Fruit fly (Drosophila melanogaster) whole organism, embryonic: ENCODE measurements around the gene CG31176.
A peak's percentile ranks its signal among the peaks of the same experiment; 100 is the strongest.

ENCODE experiments used
- Atf6 ChIP-seq: fragments of 200-800 bp; sonication (Bioruptor generic); IDR thresholded peaks from 2 replicates; pipeline ENCODE4 v1.3.6; 2022; ENCODE audit warnings: missing biosample characterization, missing genetic modification characterization
- B-H1 ChIP-seq: fragments of 200-800 bp; sonication (Bioruptor generic); IDR thresholded peaks from 3 replicates; pipeline ENCODE4 v1.3.6; 2022; ENCODE audit warnings: missing biosample characterization, missing genetic modification characterization
- Bteb2 ChIP-seq: fragments of 200-800 bp; sonication (Bioruptor generic); optimal IDR thresholded peaks from 2 replicates; lab custom pipeline; 2016; ENCODE audit warnings: missing biosample characterization, missing genetic modification characterization
- CG11247 ChIP-seq: fragments of 200-800 bp; sonication (Bioruptor generic); IDR thresholded peaks from 2 replicates; pipeline ENCODE4 v1.3.6; 2022; ENCODE audit warnings: missing biosample characterization, missing genetic modification characterization
- CG12071 ChIP-seq: fragments of 200-800 bp; sonication (Bioruptor generic); optimal IDR thresholded peaks from 3 replicates; lab custom pipeline; 2018; ENCODE audit warnings: missing biosample characterization, mild to moderate bottlenecking, missing genetic modification characterization
- CG12104 ChIP-seq: fragments of 200-800 bp; sonication (Bioruptor generic); optimal IDR thresholded peaks from 3 replicates; lab custom pipeline; 2016; ENCODE audit warnings: missing biosample characterization, missing genetic modification characterization
- CG13894 ChIP-seq: fragments of 200-800 bp; sonication (Bioruptor generic); optimal IDR thresholded peaks from 3 replicates; lab custom pipeline; 2018; ENCODE audit warnings: missing biosample characterization, mild to moderate bottlenecking, missing genetic modification characterization, moderate library complexity
- CG31388 ChIP-seq: fragments of 200-800 bp; sonication (Bioruptor generic); optimal IDR thresholded peaks from 2 replicates; lab custom pipeline; 2016; ENCODE audit warnings: missing biosample characterization, missing genetic modification characterization
- CG31441 ChIP-seq: fragments of 200-800 bp; sonication (Bioruptor generic); IDR thresholded peaks from 2 replicates; pipeline ENCODE4 v1.3.6; 2022; ENCODE audit warnings: missing biosample characterization, missing genetic modification characterization
- CG3838 ChIP-seq: fragments of 200-800 bp; sonication (Bioruptor generic); optimal IDR thresholded peaks from 3 replicates; lab custom pipeline; 2016; ENCODE audit warnings: missing biosample characterization, missing genetic modification characterization
- CG5953 ChIP-seq: fragments of 200-800 bp; sonication (Bioruptor generic); IDR thresholded peaks from 2 replicates; pipeline ENCODE4 v1.3.6; 2022; ENCODE audit warnings: missing biosample characterization, missing genetic modification characterization
- CG7271 ChIP-seq: fragments of 200-800 bp; sonication (Bioruptor generic); optimal IDR thresholded peaks from 2 replicates; lab custom pipeline; 2018; ENCODE audit warnings: missing biosample characterization, mild to moderate bottlenecking, missing genetic modification characterization, moderate library complexity
- CG8359 ChIP-seq: fragments of 200-800 bp; sonication (Bioruptor generic); optimal IDR thresholded peaks from 2 replicates; lab custom pipeline; 2017; ENCODE audit warnings: missing biosample characterization, mild to moderate bottlenecking, missing genetic modification characterization, borderline replicate concordance
- CG8388 ChIP-seq: fragments of 200-800 bp; sonication (Bioruptor generic); optimal IDR thresholded peaks from 2 replicates; lab custom pipeline; 2019; ENCODE audit warnings: missing biosample characterization, mild to moderate bottlenecking, missing genetic modification characterization, moderate library complexity
- CG9817 ChIP-seq: fragments of 200-800 bp; sonication (Bioruptor generic); optimal IDR thresholded peaks from 2 replicates; lab custom pipeline; 2018; ENCODE audit warnings: missing biosample characterization, mild to moderate bottlenecking, missing genetic modification characterization, moderate library complexity
- Deaf1 ChIP-seq: fragments of 200-800 bp; optimal IDR thresholded peaks from 3 replicates; lab custom pipeline; 2019; ENCODE audit warnings: missing biosample characterization, mild to moderate bottlenecking, missing genetic modification characterization, moderate library complexity
- Hand ChIP-seq: fragments of 200-800 bp; sonication (Bioruptor generic); optimal IDR thresholded peaks from 2 replicates; lab custom pipeline; 2017; ENCODE audit warnings: mild to moderate bottlenecking, missing biosample characterization, missing genetic modification reagents, missing genetic modification characterization
- MTF-1 ChIP-seq: fragments of 200-800 bp; sonication (Bioruptor generic); optimal IDR thresholded peaks from 2 replicates; lab custom pipeline; 2018; ENCODE audit warnings: missing biosample characterization, mild to moderate bottlenecking, missing genetic modification characterization, borderline replicate concordance
- Mes4 ChIP-seq: fragments of 200-800 bp; sonication (Bioruptor generic); optimal IDR thresholded peaks from 2 replicates; lab custom pipeline; 2016; ENCODE audit warnings: missing biosample characterization, missing genetic modification characterization
- Nf-YC ChIP-seq: fragments of 200-800 bp; optimal IDR thresholded peaks from 3 replicates; lab custom pipeline; 2019; ENCODE audit warnings: missing biosample characterization, mild to moderate bottlenecking, missing genetic modification characterization, moderate library complexity
- Oaz ChIP-seq: fragments of 200-800 bp; sonication (Bioruptor generic); IDR thresholded peaks from 2 replicates; pipeline ENCODE4 v1.3.6; 2022; ENCODE audit warnings: missing biosample characterization, missing genetic modification characterization
- Sin3A ChIP-seq: fragments of >200 bp; optimal IDR thresholded peaks from 2 replicates; lab custom pipeline; 2018
- Trl ChIP-seq, 3 experiments: fragments of >200 bp in 2 of 3; fragments of 200-800 bp in 1 of 3; sonication (Bioruptor generic) in 1 of 3; optimal IDR thresholded peaks; 2 replicates in 1 of 3; 3 replicates in 2 of 3; lab custom pipeline; 2016 to 2017; ENCODE audit warnings: missing biosample characterization in 1 of 3, missing genetic modification characterization in 1 of 3
- YL-1 ChIP-seq: fragments of 200-800 bp; sonication (Bioruptor generic); optimal IDR thresholded peaks from 3 replicates; lab custom pipeline; 2017; ENCODE audit warnings: missing biosample characterization, mild to moderate bottlenecking, missing genetic modification characterization
- ara ChIP-seq: fragments of 200-800 bp; sonication (Bioruptor generic); IDR thresholded peaks from 2 replicates; pipeline ENCODE4 v1.3.6; 2022; ENCODE audit warnings: missing biosample characterization, missing genetic modification characterization
- ato ChIP-seq: fragments of 200-800 bp; sonication (Bioruptor generic); IDR thresholded peaks from 2 replicates; pipeline ENCODE4 v1.3.6; 2022; ENCODE audit warnings: missing biosample characterization, missing genetic modification characterization; ENCODE audit not compliant: partially characterized antibody
- bigmax ChIP-seq: fragments of 200-800 bp; sonication (Bioruptor generic); optimal IDR thresholded peaks from 2 replicates; lab custom pipeline; 2018; ENCODE audit warnings: missing biosample characterization, mild to moderate bottlenecking, missing genetic modification characterization
- bowl ChIP-seq: fragments of 200-800 bp; sonication (Bioruptor generic); IDR thresholded peaks from 2 replicates; pipeline ENCODE4 v1.3.6; 2022; ENCODE audit warnings: missing biosample characterization, missing genetic modification characterization
- cwo ChIP-seq: fragments of 200-800 bp; sonication (Bioruptor generic); optimal IDR thresholded peaks from 3 replicates; lab custom pipeline; 2017; ENCODE audit warnings: missing biosample characterization, missing genetic modification characterization, mild to moderate bottlenecking, moderate library complexity, missing genetic modification reagents
- dm ChIP-seq: fragments of 200-800 bp; sonication (Bioruptor generic); optimal IDR thresholded peaks from 3 replicates; lab custom pipeline; 2016; ENCODE audit warnings: missing biosample characterization, missing genetic modification characterization
- dmrt11E ChIP-seq: fragments of 200-800 bp; sonication (Bioruptor generic); optimal IDR thresholded peaks from 3 replicates; lab custom pipeline; 2018; ENCODE audit warnings: missing biosample characterization, mild to moderate bottlenecking, missing genetic modification characterization, moderate library complexity
- dmrt99B ChIP-seq: fragments of 200-800 bp; sonication (Bioruptor generic); optimal IDR thresholded peaks from 2 replicates; lab custom pipeline; 2018; ENCODE audit warnings: missing biosample characterization, mild to moderate bottlenecking, missing genetic modification characterization, moderate library complexity
- eve ChIP-seq, 2 experiments: fragments of >200 bp; optimal IDR thresholded peaks; 2 replicates each; lab custom pipeline; 2017; ENCODE audit warnings: missing biosample characterization in 2 of 2, missing genetic modification characterization in 2 of 2
- hb ChIP-seq: fragments of 200-800 bp; sonication (Bioruptor generic); IDR thresholded peaks from 3 replicates; pipeline ENCODE4 v1.3.6; 2022; ENCODE audit warnings: missing biosample characterization, missing genetic modification characterization; ENCODE audit not compliant: partially characterized antibody
- her ChIP-seq: fragments of 200-800 bp; sonication (Bioruptor generic); optimal IDR thresholded peaks from 2 replicates; lab custom pipeline; 2016; ENCODE audit warnings: missing biosample characterization, missing genetic modification characterization
- inv ChIP-seq: fragments of 200-800 bp; sonication (Bioruptor generic); IDR thresholded peaks from 2 replicates; pipeline ENCODE4 v1.3.6; 2022; ENCODE audit warnings: missing biosample characterization, missing genetic modification characterization; ENCODE audit not compliant: partially characterized antibody
- jing ChIP-seq: fragments of 200-800 bp; sonication (Bioruptor generic); optimal IDR thresholded peaks from 2 replicates; lab custom pipeline; 2018; ENCODE audit warnings: missing biosample characterization, mild to moderate bottlenecking, missing genetic modification characterization
- klu ChIP-seq: fragments of 200-800 bp; sonication (Bioruptor generic); IDR thresholded peaks from 2 replicates; pipeline ENCODE4 v1.3.6; 2022; ENCODE audit warnings: missing biosample characterization, missing genetic modification characterization
- lab ChIP-seq: fragments of 200-800 bp; sonication (Bioruptor generic); optimal IDR thresholded peaks from 3 replicates; lab custom pipeline; 2017; ENCODE audit warnings: missing biosample characterization, missing genetic modification characterization, mild to moderate bottlenecking, moderate library complexity, missing genetic modification reagents
- lilli ChIP-seq: fragments of 200-800 bp; sonication (Bioruptor generic); optimal IDR thresholded peaks from 3 replicates; lab custom pipeline; 2016; ENCODE audit warnings: missing biosample characterization, missing genetic modification characterization
- mirr ChIP-seq: fragments of 200-800 bp; sonication (Bioruptor generic); optimal IDR thresholded peaks from 3 replicates; lab custom pipeline; 2018; ENCODE audit warnings: missing biosample characterization, mild to moderate bottlenecking, missing genetic modification characterization
- run ChIP-seq: fragments of 200-800 bp; sonication (Bioruptor generic); optimal IDR thresholded peaks from 3 replicates; lab custom pipeline; 2018; ENCODE audit warnings: missing biosample characterization, mild to moderate bottlenecking, missing genetic modification characterization
- sens ChIP-seq: fragments of 200-800 bp; sonication (Bioruptor generic); peaks from one replicate; lab custom pipeline; 2016; ENCODE audit warnings: missing biosample characterization, missing genetic modification characterization
- seq ChIP-seq: fragments of 200-800 bp; sonication (Bioruptor generic); IDR thresholded peaks from 2 replicates; pipeline ENCODE4 v1.3.6; 2022; ENCODE audit warnings: missing biosample characterization, missing genetic modification characterization
- sisA ChIP-seq: fragments of 200-800 bp; sonication (Bioruptor generic); IDR thresholded peaks from 2 replicates; pipeline ENCODE4 v1.3.6; 2022; ENCODE audit warnings: missing biosample characterization, missing genetic modification characterization
- slbo ChIP-seq: fragments of 200-800 bp; sonication (Bioruptor generic); IDR thresholded peaks from 2 replicates; pipeline ENCODE4 v1.3.6; 2022; ENCODE audit warnings: missing biosample characterization, missing genetic modification characterization
- tap ChIP-seq: fragments of 200-800 bp; optimal IDR thresholded peaks from 3 replicates; lab custom pipeline; 2019; ENCODE audit warnings: missing biosample characterization, mild to moderate bottlenecking, missing genetic modification characterization, moderate library complexity
- tgo ChIP-seq: fragments of 200-800 bp; sonication (Bioruptor generic); IDR thresholded peaks from 3 replicates; pipeline ENCODE4 v1.3.6; 2022; ENCODE audit warnings: missing biosample characterization, missing genetic modification characterization
- tio ChIP-seq: fragments of 200-800 bp; sonication (Bioruptor generic); optimal IDR thresholded peaks from 2 replicates; lab custom pipeline; 2017; ENCODE audit warnings: missing biosample characterization, missing genetic modification characterization, inconsistent platforms
- tll ChIP-seq, 2 experiments: fragments of 200-800 bp in 1 of 2; fragments of >200 bp in 1 of 2; sonication (Bioruptor generic) in 1 of 2; optimal IDR thresholded peaks; 2 replicates each; lab custom pipeline; 2017 to 2019; ENCODE audit warnings: missing biosample characterization in 2 of 2, missing genetic modification characterization in 2 of 2, mild to moderate bottlenecking in 1 of 2, moderate library complexity in 1 of 2

CG31176 gene

DNA sequence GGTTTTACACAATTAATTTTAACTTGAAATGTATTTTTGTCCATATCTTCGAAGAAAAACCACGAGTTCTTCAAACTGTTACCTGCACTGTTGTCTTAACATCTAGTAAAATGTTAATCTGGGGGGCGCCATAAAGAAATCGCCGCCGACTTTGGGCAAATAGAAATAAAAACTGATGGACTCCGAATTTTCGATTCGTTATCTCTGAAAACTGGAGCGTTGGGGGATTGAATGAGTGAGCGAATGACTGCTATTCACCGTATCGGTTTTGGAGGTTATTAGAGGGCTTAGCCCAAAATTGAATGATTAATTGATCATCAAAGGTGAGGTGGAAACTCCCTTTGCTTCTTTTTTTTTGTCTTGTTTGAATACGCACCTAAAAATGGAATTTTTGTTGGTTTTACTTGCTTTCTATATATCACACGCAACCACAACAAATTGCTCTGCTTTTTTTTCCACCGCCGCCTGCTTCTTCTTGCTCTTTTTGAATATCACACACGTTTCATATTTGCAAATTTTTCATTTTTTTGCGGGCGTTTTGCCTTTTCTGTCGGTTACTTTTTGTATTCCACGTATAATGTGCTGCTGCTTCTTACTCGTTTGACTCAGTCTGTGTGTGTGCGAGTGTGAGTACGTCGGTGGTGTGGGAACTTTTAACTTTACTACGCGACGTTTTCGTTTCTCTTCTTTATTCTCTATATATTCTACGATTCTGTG lies 87.5 kb downstream of the CG31176 start (continued):
- TF ChIP-seq Deaf1 (tag; lab: Kevin White, UChicago) (no peak), bowl (GFP tag; lab: Robert Waterston, UW) (no peak), CG31388 (GFP tag; lab: Kevin White, UChicago) (no peak), Hand (no peak), Nf-YC (tag; lab: Kevin White, UChicago) (no peak), CG8359 (no peak), dm (GFP tag; lab: Kevin White, UChicago) (no peak), hb (GFP tag; lab: Robert Waterston, UW) (no peak), seq (GFP tag; lab: Robert Waterston, UW) (no peak), CG7271 (tag; lab: Kevin White, UChicago) (no peak), sisA (no peak), CG5953 (GFP tag; lab: Robert Waterston, UW) (no peak), tll (GFP tag; optimal IDR thresholded peaks at IDR 0.05; lab: Kevin White, UChicago) (no peak), B-H1 (no peak), Atf6 (GFP tag; lab: Robert Waterston, UW) (no peak), her (GFP tag; lab: Kevin White, UChicago) (no peak), lab (peak; percentile 39), CG12071 (no peak), tgo (GFP tag; lab: Robert Waterston, UW) (no peak), tap (no peak), Trl (optimal IDR thresholded peaks at IDR 0.05; lab: Kevin White, UChicago) (no peak), Trl (GFP tag; optimal IDR thresholded peaks at IDR 0.05; lab: Kevin White, UChicago) (no peak), klu (no peak), inv (no peak), YL-1 (GFP tag; lab: Kevin White, UChicago) (peak; percentile 8), ara (no peak), Bteb2 (GFP tag; lab: Kevin White, UChicago) (no peak), Sin3A (lab: Kevin White, UChicago) (no peak), dmrt11E (tag; lab: Kevin White, UChicago) (no peak), Mes4 (GFP tag; lab: Kevin White, UChicago) (no peak), CG3838 (GFP tag; lab: Kevin White, UChicago) (no peak), slbo (GFP tag; lab: Robert Waterston, UW) (no peak), sens (GFP tag; lab: Kevin White, UChicago) (peak; percentile 3), CG13894 (tag; lab: Kevin White, UChicago) (no peak), tio (no peak), eve (GFP tag; optimal IDR thresholded peaks at IDR 0.05; lab: Kevin White, UChicago) (peak in 1 of 2 experiments; percentile 64), bigmax (GFP tag; lab: Kevin White, UChicago) (peak; percentile 15), CG8388 (GFP tag; lab: Kevin White, UChicago) (no peak), ato (GFP tag; lab: Robert Waterston, UW) (no peak), CG31441 (GFP tag; lab: Robert Waterston, UW) (no peak), cwo (GFP tag; lab: Kevin White, UChicago) (no peak), dmrt99B (tag; lab: Kevin White, UChicago) (no peak), CG11247 (GFP tag; lab: Robert Waterston, UW) (no peak), MTF-1 (GFP tag; lab: Kevin White, UChicago) (no peak), run (tag; lab: Kevin White, UChicago) (no peak), CG9817 (tag; lab: Kevin White, UChicago) (no peak), Oaz (GFP tag; lab: Robert Waterston, UW) (no peak), CG12104 (GFP tag; lab: Kevin White, UChicago) (no peak), lilli (GFP tag; lab: Kevin White, UChicago) (no peak), jing (GFP tag; lab: Kevin White, UChicago) (no peak), mirr (no peak)
